Fruit fly (Drosophila melanogaster) whole organism, embryonic: Measurements from ENCODE around the gene Mekk1.

Experiments used
- Bdp1 ChIP-seq: fragments of 200-800 bp; sonication (Bioruptor generic); optimal IDR thresholded peaks from 3 replicates; lab custom pipeline; 2016; ENCODE audit warnings: missing biosample characterization, missing genetic modification characterization
- CG12769 ChIP-seq: fragments of 200-800 bp; sonication (Bioruptor generic); optimal IDR thresholded peaks from 2 replicates; lab custom pipeline; 2019; ENCODE audit warnings: missing biosample characterization, mild to moderate bottlenecking, missing genetic modification characterization, moderate library complexity
- CG13287 ChIP-seq: fragments of 200-800 bp; sonication (Bioruptor generic); IDR thresholded peaks from 2 replicates; pipeline ENCODE4 v1.3.6; 2022; ENCODE audit warnings: missing biosample characterization, missing genetic modification characterization; ENCODE audit not compliant: partially characterized antibody
- CG13894 ChIP-seq: fragments of 200-800 bp; sonication (Bioruptor generic); optimal IDR thresholded peaks from 3 replicates; lab custom pipeline; 2018; ENCODE audit warnings: missing biosample characterization, mild to moderate bottlenecking, missing genetic modification characterization, moderate library complexity
- CG14050 ChIP-seq: fragments of 200-800 bp; sonication (Bioruptor generic); IDR thresholded peaks from 3 replicates; pipeline ENCODE4 v1.3.6; 2022; ENCODE audit warnings: missing biosample characterization, missing genetic modification characterization
- CG15601 ChIP-seq: fragments of 200-800 bp; sonication (Bioruptor generic); optimal IDR thresholded peaks from 3 replicates; lab custom pipeline; 2019; ENCODE audit warnings: missing biosample characterization, mild to moderate bottlenecking, missing genetic modification characterization, moderate library complexity
- CG15696 ChIP-seq: fragments of 200-800 bp; sonication (Bioruptor generic); optimal IDR thresholded peaks from 2 replicates; lab custom pipeline; 2019; ENCODE audit warnings: missing biosample characterization, mild to moderate bottlenecking, missing genetic modification characterization, moderate library complexity
- CG17829 ChIP-seq: fragments of 200-800 bp; optimal IDR thresholded peaks from 2 replicates; lab custom pipeline; 2019; ENCODE audit warnings: missing biosample characterization, mild to moderate bottlenecking, missing genetic modification characterization, moderate library complexity
- CG18619 ChIP-seq: fragments of 200-800 bp; sonication (Bioruptor generic); optimal IDR thresholded peaks from 3 replicates; lab custom pipeline; 2017; ENCODE audit warnings: missing biosample characterization, mild to moderate bottlenecking, missing genetic modification characterization
- CG2875 ChIP-seq: fragments of 200-800 bp; sonication (Bioruptor generic); optimal IDR thresholded peaks from 2 replicates; lab custom pipeline; 2017; ENCODE audit warnings: missing biosample characterization, mild to moderate bottlenecking, missing genetic modification characterization, missing genetic modification reagents
- CG33557 ChIP-seq: fragments of 200-800 bp; sonication (Bioruptor generic); optimal IDR thresholded peaks from 2 replicates; lab custom pipeline; 2019; ENCODE audit warnings: missing biosample characterization, mild to moderate bottlenecking, missing genetic modification characterization, moderate library complexity
- CG4360 ChIP-seq: fragments of 200-800 bp; sonication (Bioruptor generic); IDR thresholded peaks from 2 replicates; pipeline ENCODE4 v1.3.6; 2022; ENCODE audit warnings: missing biosample characterization, missing genetic modification characterization
- CG4854 ChIP-seq: fragments of 200-800 bp; sonication (Bioruptor generic); optimal IDR thresholded peaks from 2 replicates; lab custom pipeline; 2016; ENCODE audit warnings: missing biosample characterization, missing genetic modification characterization, inconsistent platforms
- CG6175 ChIP-seq: fragments of 200-800 bp; sonication (Bioruptor generic); IDR thresholded peaks from 3 replicates; pipeline ENCODE4 v1.3.6; 2022; ENCODE audit warnings: missing biosample characterization, missing genetic modification characterization
- CG7963 ChIP-seq: fragments of 200-800 bp; sonication (Bioruptor generic); IDR thresholded peaks from 3 replicates; pipeline ENCODE4 v1.3.6; 2022; ENCODE audit warnings: missing biosample characterization, missing genetic modification characterization; ENCODE audit not compliant: partially characterized antibody
- CG7987 ChIP-seq: fragments of 200-800 bp; sonication (Bioruptor generic); optimal IDR thresholded peaks from 2 replicates; lab custom pipeline; 2018; ENCODE audit warnings: missing biosample characterization, mild to moderate bottlenecking, missing genetic modification characterization, moderate library complexity
- CG8281 ChIP-seq: fragments of 200-800 bp; sonication (Bioruptor generic); optimal IDR thresholded peaks from 2 replicates; lab custom pipeline; 2018; ENCODE audit warnings: missing biosample characterization, mild to moderate bottlenecking, missing genetic modification characterization, moderate library complexity
- CG9437 ChIP-seq: fragments of 200-800 bp; sonication (Bioruptor generic); optimal IDR thresholded peaks from 2 replicates; lab custom pipeline; 2018; ENCODE audit warnings: missing biosample characterization, mild to moderate bottlenecking, missing genetic modification characterization
- CG9797 ChIP-seq: fragments of 200-800 bp; sonication (Bioruptor generic); optimal IDR thresholded peaks from 3 replicates; lab custom pipeline; 2018; ENCODE audit warnings: missing biosample characterization, mild to moderate bottlenecking, missing genetic modification characterization
- CTCF ChIP-seq: fragments of 200-800 bp; sonication (Bioruptor generic); optimal IDR thresholded peaks from 2 replicates; lab custom pipeline; 2017; ENCODE audit warnings: missing biosample characterization, mild to moderate bottlenecking, missing genetic modification characterization, moderate library complexity
- Camta ChIP-seq: fragments of 200-800 bp; sonication (Bioruptor generic); optimal IDR thresholded peaks from 2 replicates; lab custom pipeline; 2016; ENCODE audit warnings: missing biosample characterization, missing genetic modification characterization
- Dfd ChIP-seq, 2 experiments: fragments of >200 bp; optimal IDR thresholded peaks; 2 replicates each; lab custom pipeline; 2017; ENCODE audit warnings: missing biosample characterization in 2 of 2, missing genetic modification characterization in 2 of 2
- Dref ChIP-seq: fragments of 200-800 bp; sonication (Bioruptor generic); IDR thresholded peaks from 2 replicates; pipeline ENCODE4 v1.3.6; 2022; ENCODE audit warnings: missing biosample characterization, missing genetic modification characterization
- E2f2 ChIP-seq: fragments of 200-800 bp; sonication (Bioruptor generic); IDR thresholded peaks from 2 replicates; pipeline ENCODE4 v1.3.6; 2022; ENCODE audit warnings: missing biosample characterization, missing genetic modification characterization
- Hey ChIP-seq: fragments of 200-800 bp; sonication (Bioruptor generic); optimal IDR thresholded peaks from 3 replicates; lab custom pipeline; 2018; ENCODE audit warnings: missing biosample characterization, mild to moderate bottlenecking, missing genetic modification characterization
- Lhr ChIP-seq: fragments of 200-800 bp; sonication (Bioruptor generic); optimal IDR thresholded peaks from 3 replicates; lab custom pipeline; 2017; ENCODE audit warnings: mild to moderate bottlenecking, missing biosample characterization, missing genetic modification reagents, missing genetic modification characterization
- Med ChIP-seq: fragments of 200-800 bp; sonication (Bioruptor generic); peaks from one replicate; lab custom pipeline; 2016; ENCODE audit warnings: missing biosample characterization, missing genetic modification characterization, mild to moderate bottlenecking, inconsistent platforms, moderate library complexity
- Mrtf ChIP-seq: fragments of 200-800 bp; sonication (Bioruptor generic); IDR thresholded peaks from 3 replicates; pipeline ENCODE4 v1.3.6; 2022; ENCODE audit warnings: missing biosample characterization, missing genetic modification characterization
- Nf-YA ChIP-seq: fragments of 200-800 bp; sonication (Bioruptor generic); IDR thresholded peaks from 2 replicates; pipeline ENCODE4 v1.3.6; 2022; ENCODE audit warnings: missing biosample characterization, missing genetic modification characterization
- Optix ChIP-seq: fragments of 200-800 bp; sonication (Bioruptor generic); IDR thresholded peaks from 3 replicates; pipeline ENCODE4 v1.3.6; 2022; ENCODE audit warnings: missing biosample characterization, missing genetic modification characterization
- Poxn ChIP-seq: fragments of 200-800 bp; sonication (Bioruptor generic); IDR thresholded peaks from 2 replicates; pipeline ENCODE4 v1.3.6; 2022; ENCODE audit warnings: missing biosample characterization, missing genetic modification characterization
- Sox100B ChIP-seq: fragments of 200-800 bp; sonication (Bioruptor generic); optimal IDR thresholded peaks from 3 replicates; lab custom pipeline; 2018; ENCODE audit warnings: missing biosample characterization, mild to moderate bottlenecking, missing genetic modification characterization
- Usf ChIP-seq: fragments of 200-800 bp; sonication (Bioruptor generic); optimal IDR thresholded peaks from 2 replicates; lab custom pipeline; 2017; ENCODE audit warnings: missing genotype, missing biosample characterization, missing genetic modification characterization
- dpn ChIP-seq, 2 experiments: fragments of 200-800 bp; sonication (Bioruptor generic); optimal IDR thresholded peaks; 3 replicates each; lab custom pipeline; 2016; ENCODE audit warnings: missing biosample characterization in 2 of 2, missing genetic modification characterization in 2 of 2
- gem ChIP-seq: fragments of 200-800 bp; sonication (Bioruptor generic); optimal IDR thresholded peaks from 2 replicates; lab custom pipeline; 2019; ENCODE audit warnings: missing biosample characterization, mild to moderate bottlenecking, missing genetic modification characterization, moderate library complexity
- gfzf ChIP-seq: fragments of 200-800 bp; sonication (Bioruptor generic); optimal IDR thresholded peaks from 2 replicates; lab custom pipeline; 2016; ENCODE audit warnings: missing biosample characterization, mild to moderate bottlenecking, missing genetic modification characterization, moderate library complexity
- grn ChIP-seq: fragments of 200-800 bp; sonication (Bioruptor generic); optimal IDR thresholded peaks from 3 replicates; lab custom pipeline; 2017; ENCODE audit warnings: missing biosample characterization, missing genetic modification characterization
- gro ChIP-seq: fragments of 200-800 bp; sonication (Bioruptor generic); optimal IDR thresholded peaks from 2 replicates; lab custom pipeline; 2016; ENCODE audit warnings: missing biosample characterization, missing genetic modification characterization
- inv ChIP-seq: fragments of 200-800 bp; sonication (Bioruptor generic); IDR thresholded peaks from 2 replicates; pipeline ENCODE4 v1.3.6; 2022; ENCODE audit warnings: missing biosample characterization, missing genetic modification characterization; ENCODE audit not compliant: partially characterized antibody
- nmo ChIP-seq: fragments of 200-800 bp; sonication (Bioruptor generic); optimal IDR thresholded peaks from 2 replicates; lab custom pipeline; 2018; ENCODE audit warnings: missing biosample characterization, mild to moderate bottlenecking, missing genetic modification characterization, moderate library complexity
- pan ChIP-seq, 4 experiments: fragments of >200 bp in 3 of 4; fragments of 200-800 bp in 1 of 4; sonication (Bioruptor generic) in 1 of 4; optimal IDR thresholded peaks in 3 of 4; IDR thresholded peaks in 1 of 4; 2 replicates each; pipeline versions ENCODE4 v1.3.6 to Lab custom; 2017 to 2022; ENCODE audit warnings: missing biosample characterization in 2 of 4, missing genetic modification characterization in 2 of 4, mixed read lengths in 1 of 4
- pnt ChIP-seq: fragments of 200-800 bp; sonication (Bioruptor generic); optimal IDR thresholded peaks from 3 replicates; lab custom pipeline; 2016; ENCODE audit warnings: missing biosample characterization, missing genetic modification characterization
- psq ChIP-seq: fragments of 200-800 bp; sonication (Bioruptor generic); optimal IDR thresholded peaks from 2 replicates; lab custom pipeline; 2017; ENCODE audit warnings: missing biosample characterization, missing genetic modification characterization
- scrt ChIP-seq: fragments of 200-800 bp; sonication (Bioruptor generic); optimal IDR thresholded peaks from 2 replicates; lab custom pipeline; 2018; ENCODE audit warnings: missing biosample characterization, mild to moderate bottlenecking, missing genetic modification characterization, moderate library complexity
- sisA ChIP-seq: fragments of 200-800 bp; sonication (Bioruptor generic); IDR thresholded peaks from 2 replicates; pipeline ENCODE4 v1.3.6; 2022; ENCODE audit warnings: missing biosample characterization, missing genetic modification characterization
- tgo ChIP-seq: fragments of 200-800 bp; sonication (Bioruptor generic); IDR thresholded peaks from 3 replicates; pipeline ENCODE4 v1.3.6; 2022; ENCODE audit warnings: missing biosample characterization, missing genetic modification characterization
- tin ChIP-seq: fragments of 200-800 bp; sonication (Bioruptor generic); optimal IDR thresholded peaks from 3 replicates; lab custom pipeline; 2016; ENCODE audit warnings: missing biosample characterization, missing genetic modification characterization
- vfl ChIP-seq: fragments of 200-800 bp; sonication (Bioruptor generic); optimal IDR thresholded peaks from 2 replicates; lab custom pipeline; 2016; ENCODE audit warnings: missing biosample characterization, missing genetic modification characterization

Mekk1 gene

DNA sequence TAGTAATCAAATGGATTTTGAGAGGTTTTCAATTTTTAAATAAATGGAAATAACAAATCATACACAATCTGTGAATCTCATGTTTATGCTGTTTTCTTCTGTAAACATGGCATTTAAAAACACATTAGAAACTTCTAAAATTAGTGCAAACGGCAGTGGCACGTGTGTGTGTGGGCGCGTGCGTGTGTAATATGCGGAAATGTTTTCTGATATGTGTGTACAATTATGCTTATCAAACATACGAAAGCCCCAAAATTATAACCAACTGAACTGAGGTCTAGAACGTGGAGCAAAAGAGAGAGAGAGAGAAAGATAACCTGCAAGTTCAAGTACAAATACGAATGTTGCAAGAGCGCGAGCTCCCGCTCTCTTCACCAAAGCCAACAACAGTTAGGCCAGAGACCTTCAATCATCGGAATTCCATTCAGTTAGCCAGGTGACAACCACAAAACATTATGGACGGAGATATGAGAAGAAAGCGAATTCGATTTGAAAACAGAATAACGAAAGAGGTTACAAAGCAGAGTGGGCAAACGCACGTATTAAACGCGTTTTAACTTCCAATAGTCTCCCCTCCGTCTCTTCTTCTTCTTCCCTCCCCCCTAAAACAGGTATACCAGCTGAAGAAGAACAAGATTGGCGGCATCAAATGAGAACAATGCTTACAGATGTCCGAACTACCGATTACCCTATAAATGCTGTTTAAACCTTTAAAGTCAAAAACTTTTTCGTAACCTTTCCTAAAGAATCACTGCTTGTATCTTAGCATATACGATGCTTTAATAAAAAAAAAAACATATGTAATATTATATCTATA, 2.2 kb downstream of the Mekk1 start (continued):
- TF ChIP-seq Med (GFP tag; lab: Kevin White, UChicago) (peak; percentile 97), scrt (GFP tag; lab: Kevin White, UChicago) (peak; percentile 95), Mrtf (GFP tag; lab: Robert Waterston, UW) (peak; percentile 95), gro (GFP tag; lab: Kevin White, UChicago) (peak; percentile 89), CG7963 (GFP tag; lab: Robert Waterston, UW) (no peak), CG8281 (peak; percentile 86), pan (optimal IDR thresholded peaks at IDR 0.05; lab: Kevin White, UChicago) (no peak), pan (GFP tag; optimal IDR thresholded peaks at IDR 0.05 in 1 of 2, IDR thresholded peaks at IDR 0.05 in 1 of 2) (peak in 1 of 2 experiments; percentile 98), CG13287 (GFP tag; lab: Robert Waterston, UW) (no peak; the same call in 1 of the 2 replicates), CG9437 (peak; percentile 91), Sox100B (peak; percentile 96), Poxn (peak; percentile 94), Dfd (GFP tag; optimal IDR thresholded peaks at IDR 0.05; lab: Kevin White, UChicago) (no peak), psq (GFP tag; lab: Kevin White, UChicago) (peak; percentile 93), pnt (peak; percentile 84), Optix (GFP tag; lab: Robert Waterston, UW) (peak; percentile 82; the same call in 2 of the 3 replicates), tin (peak; percentile 96), vfl (GFP tag; lab: Kevin White, UChicago) (peak; percentile 85), grn (no peak), CG13894 (tag; lab: Kevin White, UChicago) (peak; percentile 97), CG7987 (peak; percentile 95), CG14050 (GFP tag; lab: Robert Waterston, UW) (peak; percentile 96), Lhr (peak; percentile 79), Bdp1 (GFP tag; lab: Kevin White, UChicago) (peak; percentile 70), gfzf (GFP tag; lab: Kevin White, UChicago) (no peak), CG6175 (peak; percentile 93), Dref (GFP tag; lab: Robert Waterston, UW) (peak; percentile 41), gem (tag; lab: Kevin White, UChicago) (peak; percentile 98), Hey (no peak), Nf-YA (GFP tag; lab: Robert Waterston, UW) (peak; percentile 95), CG17829 (tag; lab: Kevin White, UChicago) (peak; percentile 96), tgo (GFP tag; lab: Robert Waterston, UW) (peak; percentile 97), CG4360 (GFP tag; lab: Robert Waterston, UW) (peak; percentile 78), CG18619 (GFP tag; lab: Kevin White, UChicago) (peak; percentile 94), nmo (peak; percentile 98), sisA (GFP tag; lab: Robert Waterston, UW) (peak; percentile 95), CG33557 (peak; percentile 89), CG15601 (tag; lab: Kevin White, UChicago) (peak; percentile 94), CG15696 (tag; lab: Kevin White, UChicago) (peak; percentile 79), dpn (GFP tag; optimal IDR thresholded peaks at IDR 0.05; lab: Kevin White, UChicago) (peak; percentile 89 to 96), Usf (GFP tag; lab: Kevin White, UChicago) (peak; percentile 90), CG2875 (GFP tag; lab: Kevin White, UChicago) (peak; percentile 90), E2f2 (GFP tag; lab: Robert Waterston, UW) (peak; percentile 81), CTCF (GFP tag; lab: Kevin White, UChicago) (peak; percentile 64), CG4854 (peak; percentile 91), CG12769 (peak; percentile 97), inv (no peak), CG9797 (GFP tag; lab: Kevin White, UChicago) (peak; percentile 36), Camta (GFP tag; lab: Kevin White, UChicago) (peak; percentile 86)
